Worm (Caenorhabditis elegans): ENCODE measurements around the gene C05D11.13.

- no peak for TF ChIP-seq ces-1 (GFP tag; optimal IDR thresholded peaks at IDR 0.05)
- no peak for TF ChIP-seq lsy-2 (tag; optimal IDR thresholded peaks at IDR 0.05)
- no peak for TF ChIP-seq lin-32 (GFP tag; optimal IDR thresholded peaks at IDR 0.05)
- TF ChIP-seq nhr-12 (tag; optimal IDR thresholded peaks at IDR 0.05): no peak
- no peak for TF ChIP-seq lin-13 (tag; optimal IDR thresholded peaks at IDR 0.05)
- no peak for TF ChIP-seq nhr-237 (tag; optimal IDR thresholded peaks at IDR 0.05)
- no peak for TF ChIP-seq ztf-11 (tag; optimal IDR thresholded peaks at IDR 0.05)
- no peak for TF ChIP-seq flh-1 (GFP tag; optimal IDR thresholded peaks at IDR 0.05)
- no peak for TF ChIP-seq blmp-1 (tag; optimal IDR thresholded peaks at IDR 0.05)
Observed at ce11 chrIII:6471451-6471850, 27.1 kb upstream of the C05D11.13 start, which contains the start of gene wht-6.

Measured in whole organism, mixed stage, embryonic.